Fruit fly (Drosophila melanogaster): ENCODE measurements around the gene CG11590.

CG11590 gene

DNA sequence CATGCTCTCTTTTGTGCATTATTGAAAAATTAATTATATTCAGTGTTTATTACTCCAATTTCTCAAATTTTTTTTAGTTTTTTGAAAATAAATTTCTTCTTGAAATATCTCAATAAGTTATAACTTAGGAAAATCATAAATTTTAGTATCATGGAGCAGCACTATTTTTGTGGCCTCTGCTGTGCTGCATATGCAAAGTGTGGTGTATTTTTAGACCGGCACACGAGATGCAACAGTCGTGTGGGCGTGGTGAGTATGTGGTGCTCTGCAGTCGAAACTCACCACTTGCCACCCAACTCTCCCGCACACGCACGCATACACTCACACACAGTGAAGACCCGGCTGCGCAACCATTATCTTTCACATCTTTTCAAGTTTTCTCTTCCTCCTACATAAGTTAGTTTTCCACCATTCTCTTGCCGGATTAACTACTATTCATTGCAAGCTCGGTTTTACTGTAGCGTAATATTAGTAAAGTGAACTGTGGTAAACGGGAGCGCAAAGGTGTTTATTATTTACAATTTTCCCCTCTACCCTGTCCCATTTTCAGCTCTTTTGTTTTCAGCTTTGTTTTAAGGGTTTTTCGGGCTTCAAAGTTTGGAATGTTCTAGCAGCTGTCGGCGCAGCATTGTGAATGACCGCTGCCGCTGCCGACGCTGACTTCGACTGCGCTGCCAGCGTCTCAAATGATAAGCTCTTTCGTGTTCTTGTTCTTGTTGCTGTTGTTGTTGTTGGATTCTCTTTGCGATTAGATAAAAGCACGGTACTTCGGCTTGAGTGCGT lies 8.6 kb downstream of the CG11590 start (continued):
- TF ChIP-seq crp (GFP tag; optimal IDR thresholded peaks at IDR 0.05) = peak in 1 of 2 experiments; percentile 13
- TF ChIP-seq Vsx1 (GFP tag; optimal IDR thresholded peaks at IDR 0.05) = peak; percentile 23
- TF ChIP-seq ssp (GFP tag; IDR thresholded peaks at IDR 0.05) = 0 out of 2 replicates have a peak, but pooled peaks have one; percentile 17
- TF ChIP-seq CG34422 (GFP tag; IDR thresholded peaks at IDR 0.05) = 0 out of 3 replicates have a peak, but pooled peaks have one; percentile 44
- no peak for TF ChIP-seq CG13894 (tag; optimal IDR thresholded peaks at IDR 0.05)
- TF ChIP-seq tna (GFP tag; IDR thresholded peaks at IDR 0.05; ENCODE audit: partially characterized antibody) = no peak
- peak; percentile 45 for TF ChIP-seq lab (GFP tag; optimal IDR thresholded peaks at IDR 0.05)
- TF ChIP-seq Hsf (GFP tag; optimal IDR thresholded peaks at IDR 0.05) = peak; percentile 37
- TF ChIP-seq onecut (GFP tag; IDR thresholded peaks at IDR 0.05) = peak; percentile 74
- TF ChIP-seq CG7556 (GFP tag; optimal IDR thresholded peaks at IDR 0.05) = peak; percentile 64
- TF ChIP-seq Med (GFP tag) = peak; percentile 68
- TF ChIP-seq pros (GFP tag; optimal IDR thresholded peaks at IDR 0.05) = peak; percentile 15
- peak; percentile 65 for TF ChIP-seq CG13424 (tag; optimal IDR thresholded peaks at IDR 0.05)
- peak; percentile 72 for TF ChIP-seq D19A (tag; optimal IDR thresholded peaks at IDR 0.05)
- no peak for TF ChIP-seq pb (GFP tag; optimal IDR thresholded peaks at IDR 0.05)
- peak; percentile 59; the same call in 2 of the 3 replicates for TF ChIP-seq otp (GFP tag; IDR thresholded peaks at IDR 0.05)
- peak; percentile 57 for TF ChIP-seq CG8290 (GFP tag; optimal IDR thresholded peaks at IDR 0.05)
- TF ChIP-seq CG8290 (tag; optimal IDR thresholded peaks at IDR 0.05) = peak; percentile 7 to 28
- peak; percentile 47 for TF ChIP-seq ems (GFP tag; optimal IDR thresholded peaks at IDR 0.05)
- peak; percentile 68 for TF ChIP-seq stc (GFP tag; IDR thresholded peaks at IDR 0.05)
- no peak for TF ChIP-seq CG9215 (GFP tag; IDR thresholded peaks at IDR 0.05)
- TF ChIP-seq twi (tag; optimal IDR thresholded peaks at IDR 0.05) = no peak
- no peak for TF ChIP-seq CG10543 (GFP tag; optimal IDR thresholded peaks at IDR 0.05)
- TF ChIP-seq fu2 (GFP tag; optimal IDR thresholded peaks at IDR 0.05) = no peak
- TF ChIP-seq cas (GFP tag; IDR thresholded peaks at IDR 0.05) = no peak
- TF ChIP-seq lov (optimal IDR thresholded peaks at IDR 0.05) = no peak
- 0 out of 3 replicates have a peak, but pooled peaks have one; percentile 23 for TF ChIP-seq lov (GFP tag; IDR thresholded peaks at IDR 0.05)
- peak; percentile 62 for TF ChIP-seq Ptx1 (GFP tag; IDR thresholded peaks at IDR 0.05)
- peak; percentile 42; the same call in 1 of the 3 replicates for TF ChIP-seq so (GFP tag; IDR thresholded peaks at IDR 0.05)

DNA sequence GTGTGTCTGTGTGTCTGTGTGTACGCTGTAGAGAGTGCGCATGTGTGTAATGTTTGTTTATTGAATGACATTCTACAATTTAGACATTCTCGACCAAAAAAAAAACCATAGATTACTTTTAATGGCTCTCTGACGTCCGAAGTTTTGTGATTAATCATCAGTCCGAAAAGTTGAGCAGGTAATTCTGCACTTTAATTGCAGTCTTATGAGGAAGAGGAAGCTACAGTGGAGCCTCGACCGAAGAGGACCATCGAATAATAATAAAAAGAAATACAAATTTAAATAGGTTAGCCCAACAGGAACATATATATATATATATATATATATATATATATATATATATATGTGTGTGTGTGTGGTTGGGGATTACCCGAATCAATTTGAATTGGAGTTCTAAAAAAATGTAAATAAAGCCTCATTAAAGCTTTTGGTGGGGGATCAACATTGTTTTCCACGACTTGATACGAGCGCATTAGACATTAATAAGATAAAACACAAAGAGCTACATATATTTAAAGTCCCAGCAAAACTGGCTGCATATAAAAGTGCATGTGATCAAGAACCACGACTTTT lies 9.3 kb downstream of the CG11590 start:
- TF ChIP-seq sd (tag; optimal IDR thresholded peaks at IDR 0.05) (peak; percentile 69), CG14050 (GFP tag; IDR thresholded peaks at IDR 0.05) (no peak), sqz (GFP tag; optimal IDR thresholded peaks at IDR 0.05) (peak; percentile 68), CG16813 (GFP tag; IDR thresholded peaks at IDR 0.05; ENCODE audit: partially characterized antibody) (no peak), CG4730 (GFP tag; IDR thresholded peaks at IDR 0.05) (no peak), Ssrp (tag; optimal IDR thresholded peaks at IDR 0.05) (peak; percentile 21), Med (GFP tag) (peak; percentile 69), CG31388 (GFP tag; optimal IDR thresholded peaks at IDR 0.05) (no peak), CG3281 (GFP tag; optimal IDR thresholded peaks at IDR 0.05) (peak; percentile 6), exex (tag; optimal IDR thresholded peaks at IDR 0.05) (peak; percentile 16), zfh2 (GFP tag; optimal IDR thresholded peaks at IDR 0.05) (no peak), eve (GFP tag; optimal IDR thresholded peaks at IDR 0.05) (peak in 1 of 2 experiments; percentile 34), sens (GFP tag) (peak; percentile 78), vnd (GFP tag; IDR thresholded peaks at IDR 0.05; ENCODE audit: partially characterized antibody) (no peak), grau (tag; optimal IDR thresholded peaks at IDR 0.05) (peak; percentile 46), gem (tag; optimal IDR thresholded peaks at IDR 0.05) (peak; percentile 6), CG8281 (tag; optimal IDR thresholded peaks at IDR 0.05) (peak; percentile 0), Lhr (GFP tag; optimal IDR thresholded peaks at IDR 0.05) (no peak)

Data from whole organism, embryonic.